Worm (Caenorhabditis elegans) whole organism, L4 larva: ENCODE measurements around the gene T20G5.9.

ENCODE experiments used
- aly-2 ChIP-seq: sonication (generic microtip); optimal IDR thresholded peaks from 2 replicates; lab custom pipeline; 2018; ENCODE audit warnings: missing biosample characterization, missing genetic modification characterization
- ama-1 ChIP-seq: fragments of 150-350 bp; optimal IDR thresholded peaks from 2 replicates; lab custom pipeline; 2014; ENCODE audit warnings: inconsistent platforms, mixed read lengths
- ces-1 ChIP-seq: fragments of 150-350 bp; sonication (generic microtip); optimal IDR thresholded peaks from 4 replicates; lab custom pipeline; 2014; ENCODE audit warnings: missing biosample characterization, missing genetic modification reagents, missing genetic modification characterization
- hlh-30 ChIP-seq: sonication (generic microtip); optimal IDR thresholded peaks from 2 replicates; lab custom pipeline; 2017; ENCODE audit warnings: antibody characterized with exemption, mild to moderate bottlenecking, missing genetic modification characterization, missing compliant biosample characterization; ENCODE audit not compliant: insufficient read depth
- lin-13 ChIP-seq: fragments of 150-350 bp; optimal IDR thresholded peaks from 2 replicates; lab custom pipeline; 2014; ENCODE audit warnings: missing biosample characterization, missing genetic modification reagents, missing genetic modification characterization
- lin-15B ChIP-seq: fragments of 150-350 bp; sonication (generic microtip); optimal IDR thresholded peaks from 3 replicates; lab custom pipeline; 2014; ENCODE audit warnings: missing biosample characterization, missing genetic modification characterization
- lir-3 ChIP-seq: sonication (generic microtip); optimal IDR thresholded peaks from 2 replicates; lab custom pipeline; 2016; ENCODE audit warnings: mild to moderate bottlenecking, missing genetic modification characterization, missing compliant biosample characterization
- mdl-1 ChIP-seq, 2 experiments: fragments of 150-350 bp in 1 of 2; sonication (generic microtip) in 1 of 2; optimal IDR thresholded peaks; 2 replicates each; lab custom pipeline; 2014 to 2017; ENCODE audit warnings: missing biosample characterization in 2 of 2, missing genetic modification characterization in 2 of 2
- mep-1 ChIP-seq: fragments of 150-350 bp; sonication (generic microtip); optimal IDR thresholded peaks from 3 replicates; lab custom pipeline; 2014; ENCODE audit warnings: missing biosample characterization, missing genetic modification characterization
- nhr-11 ChIP-seq: fragments of 150-350 bp; optimal IDR thresholded peaks from 2 replicates; lab custom pipeline; 2014; ENCODE audit warnings: missing biosample characterization, missing genetic modification characterization
- pha-4 ChIP-seq, 2 experiments: fragments of 150-350 bp in 1 of 2; fragments of 200-800 bp in 1 of 2; sonication (Bioruptor generic) in 1 of 2; IDR thresholded peaks in 1 of 2; optimal IDR thresholded peaks in 1 of 2; 2 replicates each; pipeline versions ENCODE4 v1.3.6 to Lab custom; 2014 to 2022; ENCODE audit warnings: missing genetic modification characterization in 2 of 2, missing genetic modification reagents in 2 of 2, missing biosample characterization in 1 of 2, missing compliant biosample characterization in 1 of 2
- pqm-1 ChIP-seq: sonication (generic microtip); optimal IDR thresholded peaks from 2 replicates; lab custom pipeline; 2017; ENCODE audit warnings: missing biosample characterization, missing genetic modification characterization
- rbr-2 ChIP-seq: sonication (generic microtip); optimal IDR thresholded peaks from 2 replicates; lab custom pipeline; 2016; ENCODE audit warnings: missing genotype, missing genetic modification characterization, missing compliant biosample characterization

DNA sequence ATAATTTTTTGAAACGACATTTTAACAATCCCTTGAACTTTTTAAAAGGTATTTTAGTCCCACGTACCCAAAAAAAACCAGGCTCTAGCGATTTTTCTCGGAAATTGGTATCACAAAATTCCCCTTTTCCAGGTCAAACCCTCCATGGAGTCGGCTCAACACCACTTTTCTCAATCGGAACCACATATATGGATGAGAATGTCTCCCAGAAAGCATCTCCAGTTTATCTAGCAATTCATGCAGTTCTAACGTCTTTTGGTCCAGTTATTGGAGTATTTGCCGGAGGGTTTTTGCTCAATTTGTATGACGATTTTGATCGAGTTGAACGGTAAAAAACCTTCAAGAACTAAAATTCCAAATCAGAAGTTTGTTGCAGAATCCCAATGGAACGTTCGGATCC is 30.4 kb downstream of the T20G5.9 start:
- TF ChIP-seq rbr-2 (tag; lab: Kevin White, UChicago) (no peak), pqm-1 (tag; lab: Kevin White, UChicago) (no peak), aly-2 (tag; lab: Kevin White, UChicago) (no peak), mdl-1 (tag; optimal IDR thresholded peaks at IDR 0.05; lab: Kevin White, UChicago) (no peak), ama-1 (lab: Kevin White, UChicago) (no peak), mep-1 (tag; lab: Kevin White, UChicago) (no peak), nhr-11 (tag; lab: Kevin White, UChicago) (no peak), ces-1 (GFP tag; lab: Kevin White, UChicago) (no peak), lir-3 (tag; lab: Kevin White, UChicago) (no peak), lin-13 (GFP tag; lab: Kevin White, UChicago) (no peak), pha-4 (GFP tag; IDR thresholded peaks at IDR 0.05; lab: Robert Waterston, UW) (no peak), pha-4 (tag; optimal IDR thresholded peaks at IDR 0.05; lab: Kevin White, UChicago) (no peak), lin-15B (no peak), hlh-30 (no peak)
